Worm (Caenorhabditis elegans) whole organism, late embryonic: Measurements from ENCODE around the gene E02C12.11.

Experiments used
- C08G9.2 ChIP-seq: sonication (generic microtip); optimal IDR thresholded peaks from 2 replicates; lab custom pipeline; 2016; ENCODE audit warnings: mild to moderate bottlenecking, missing genetic modification characterization, moderate library complexity, missing compliant biosample characterization
- C38D4.7 ChIP-seq: fragments of 200-800 bp; sonication (Bioruptor generic); optimal IDR thresholded peaks from 2 replicates; lab custom pipeline; 2018; ENCODE audit warnings: mild to moderate bottlenecking, missing genetic modification characterization, moderate library complexity, missing compliant biosample characterization
- F13H6.1 ChIP-seq: sonication (generic microtip); optimal IDR thresholded peaks from 2 replicates; lab custom pipeline; 2016; ENCODE audit warnings: missing genetic modification characterization, missing compliant biosample characterization
- K09A11.1 ChIP-seq: sonication (generic microtip); optimal IDR thresholded peaks from 2 replicates; lab custom pipeline; 2017; ENCODE audit warnings: antibody characterized with exemption, mild to moderate bottlenecking, missing genetic modification characterization, missing compliant biosample characterization; ENCODE audit not compliant: insufficient read depth
- Y22D7AL.16 ChIP-seq: sonication (generic microtip); optimal IDR thresholded peaks from 2 replicates; lab custom pipeline; 2016; ENCODE audit warnings: missing genetic modification characterization, missing compliant biosample characterization
- ahr-1 ChIP-seq: sonication (generic microtip); optimal IDR thresholded peaks from 2 replicates; lab custom pipeline; 2016; ENCODE audit warnings: missing genetic modification characterization, missing compliant biosample characterization
- ceh-19 ChIP-seq: fragments of 200-800 bp; sonication (Bioruptor generic); optimal IDR thresholded peaks from 2 replicates; lab custom pipeline; 2018; ENCODE audit warnings: mild to moderate bottlenecking, missing genetic modification characterization, missing compliant biosample characterization
- ceh-24 ChIP-seq: sonication (generic microtip); optimal IDR thresholded peaks from 2 replicates; lab custom pipeline; 2016; ENCODE audit warnings: mild to moderate bottlenecking, missing genetic modification characterization, missing compliant biosample characterization
- ceh-30 ChIP-seq: fragments of 150-350 bp; optimal IDR thresholded peaks from 2 replicates; lab custom pipeline; 2014; ENCODE audit warnings: missing biosample characterization, missing genetic modification characterization
- ceh-31 ChIP-seq: sonication (generic microtip); optimal IDR thresholded peaks from 2 replicates; lab custom pipeline; 2016; ENCODE audit warnings: missing genetic modification characterization, missing compliant biosample characterization
- ceh-34 ChIP-seq: sonication (generic microtip); optimal IDR thresholded peaks from 2 replicates; lab custom pipeline; 2016; ENCODE audit warnings: mild to moderate bottlenecking, missing genetic modification characterization, missing compliant biosample characterization
- ceh-48 ChIP-seq: sonication (generic microtip); optimal IDR thresholded peaks from 2 replicates; lab custom pipeline; 2016; ENCODE audit warnings: missing genetic modification characterization, inconsistent platforms, missing compliant biosample characterization
- ceh-9 ChIP-seq: sonication (generic microtip); optimal IDR thresholded peaks from 2 replicates; lab custom pipeline; 2016; ENCODE audit warnings: mild to moderate bottlenecking, missing genetic modification characterization, inconsistent platforms, missing compliant biosample characterization
- dmd-4 ChIP-seq: sonication (generic microtip); optimal IDR thresholded peaks from 2 replicates; lab custom pipeline; 2016; ENCODE audit warnings: borderline replicate concordance, missing genetic modification characterization, missing compliant biosample characterization
- dve-1 ChIP-seq: sonication (generic microtip); optimal IDR thresholded peaks from 2 replicates; lab custom pipeline; 2017; ENCODE audit warnings: antibody characterized with exemption, mild to moderate bottlenecking, missing genetic modification characterization, missing compliant biosample characterization
- elt-4 ChIP-seq: sonication (generic microtip); optimal IDR thresholded peaks from 2 replicates; lab custom pipeline; 2016; ENCODE audit warnings: missing genetic modification characterization, missing compliant biosample characterization
- eyg-1 ChIP-seq: sonication (generic microtip); optimal IDR thresholded peaks from 2 replicates; lab custom pipeline; 2016; ENCODE audit warnings: missing genotype, missing genetic modification characterization, missing compliant biosample characterization
- fax-1 ChIP-seq: sonication (generic microtip); optimal IDR thresholded peaks from 2 replicates; lab custom pipeline; 2016; ENCODE audit warnings: missing genotype, missing genetic modification characterization, missing compliant biosample characterization
- fkh-10 ChIP-seq: fragments of 150-350 bp; optimal IDR thresholded peaks from 2 replicates; lab custom pipeline; 2014; ENCODE audit warnings: missing biosample characterization, missing genetic modification reagents, missing genetic modification characterization
- gmeb-2 ChIP-seq: sonication (generic microtip); optimal IDR thresholded peaks from 2 replicates; lab custom pipeline; 2016; ENCODE audit warnings: missing genetic modification characterization, inconsistent platforms, missing compliant biosample characterization
- hlh-30 ChIP-seq: sonication (generic microtip); optimal IDR thresholded peaks from 2 replicates; lab custom pipeline; 2017; ENCODE audit warnings: antibody characterized with exemption, missing genetic modification characterization, missing compliant biosample characterization; ENCODE audit not compliant: insufficient read depth
- hlh-6 ChIP-seq: sonication (generic microtip); optimal IDR thresholded peaks from 2 replicates; lab custom pipeline; 2016; ENCODE audit warnings: missing genotype, missing genetic modification characterization, missing compliant biosample characterization
- lim-6 ChIP-seq: sonication (generic microtip); optimal IDR thresholded peaks from 2 replicates; lab custom pipeline; 2016; ENCODE audit warnings: missing genetic modification characterization, missing compliant biosample characterization
- mec-3 ChIP-seq: sonication (generic microtip); optimal IDR thresholded peaks from 2 replicates; lab custom pipeline; 2016; ENCODE audit warnings: borderline replicate concordance, missing genetic modification characterization, missing compliant biosample characterization
- nfya-1 ChIP-seq: sonication (generic microtip); optimal IDR thresholded peaks from 2 replicates; lab custom pipeline; 2017; ENCODE audit warnings: missing genetic modification characterization, mild to moderate bottlenecking, missing compliant biosample characterization, antibody characterized with exemption, moderate library complexity
- nhr-232 ChIP-seq: sonication (generic microtip); optimal IDR thresholded peaks from 2 replicates; lab custom pipeline; 2016; ENCODE audit warnings: missing genetic modification characterization, missing compliant biosample characterization
- pag-3 ChIP-seq: sonication (generic microtip); optimal IDR thresholded peaks from 2 replicates; lab custom pipeline; 2016; ENCODE audit warnings: missing compliant biosample characterization, missing genetic modification characterization, borderline replicate concordance
- pat-9 ChIP-seq: fragments of 200-800 bp; sonication (Bioruptor generic); optimal IDR thresholded peaks from 2 replicates; lab custom pipeline; 2018; ENCODE audit warnings: mild to moderate bottlenecking, missing genetic modification characterization, moderate library complexity, missing compliant biosample characterization
- pax-1 ChIP-seq: fragments of 150-350 bp; optimal IDR thresholded peaks from 2 replicates; lab custom pipeline; 2014; ENCODE audit warnings: missing biosample characterization, missing genetic modification characterization
- pha-2 ChIP-seq: sonication (generic microtip); optimal IDR thresholded peaks from 2 replicates; lab custom pipeline; 2017; ENCODE audit warnings: mild to moderate bottlenecking, missing genetic modification characterization, missing compliant biosample characterization
- pha-4 ChIP-seq: fragments of 150-350 bp; optimal IDR thresholded peaks from 2 replicates; lab custom pipeline; 2018; ENCODE audit warnings: missing biosample characterization, missing genetic modification reagents, missing genetic modification characterization
- pqm-1 ChIP-seq: sonication (generic microtip); optimal IDR thresholded peaks from 2 replicates; lab custom pipeline; 2016; ENCODE audit warnings: missing genetic modification characterization, missing compliant biosample characterization
- pros-1 ChIP-seq: fragments of 150-350 bp; optimal IDR thresholded peaks from 2 replicates; lab custom pipeline; 2014; ENCODE audit warnings: missing biosample characterization, missing genetic modification reagents, missing genetic modification characterization
- sox-2 ChIP-seq: fragments of 200-800 bp; sonication (Bioruptor generic); IDR thresholded peaks from 2 replicates; pipeline ENCODE4 v1.3.6; 2022; ENCODE audit warnings: missing genetic modification reagents, missing genetic modification characterization, missing compliant biosample characterization
- tbx-2 ChIP-seq: sonication (generic microtip); optimal IDR thresholded peaks from 2 replicates; lab custom pipeline; 2016; ENCODE audit warnings: missing genetic modification characterization, missing compliant biosample characterization
- ttx-3 ChIP-seq: sonication (generic microtip); optimal IDR thresholded peaks from 2 replicates; lab custom pipeline; 2016; ENCODE audit warnings: missing genetic modification reagents, missing genetic modification characterization, missing compliant biosample characterization
- unc-42 ChIP-seq: sonication (generic microtip); optimal IDR thresholded peaks from 2 replicates; lab custom pipeline; 2016; ENCODE audit warnings: missing genotype, missing genetic modification characterization, missing compliant biosample characterization
- unc-55 ChIP-seq: sonication (generic microtip); optimal IDR thresholded peaks from 2 replicates; lab custom pipeline; 2017; ENCODE audit warnings: missing biosample characterization, missing genetic modification reagents, missing genetic modification characterization
- zip-5 ChIP-seq: sonication (generic microtip); optimal IDR thresholded peaks from 2 replicates; lab custom pipeline; 2016; ENCODE audit warnings: missing genetic modification characterization, missing compliant biosample characterization

E02C12.11 gene

ce11 chrV:9406890-9407289 lies 27.2 kb upstream of the E02C12.11 start:
- TF ChIP-seq ceh-9 (tag; lab: Kevin White, UChicago) (no peak), ahr-1 (tag; lab: Kevin White, UChicago) (no peak), lim-6 (tag; lab: Kevin White, UChicago) (no peak), zip-5 (tag; lab: Kevin White, UChicago) (no peak), K09A11.1 (tag; lab: Kevin White, UChicago) (no peak), ceh-19 (no peak), pat-9 (tag; lab: Kevin White, UChicago) (no peak), fax-1 (tag; lab: Kevin White, UChicago) (no peak), ceh-34 (tag; lab: Kevin White, UChicago) (no peak), unc-42 (no peak), C38D4.7 (no peak), hlh-6 (no peak), nhr-232 (tag; lab: Kevin White, UChicago) (no peak)

- TF ChIP-seq ceh-9 (tag; lab: Kevin White, UChicago) (no peak), fkh-10 (no peak), unc-55 (GFP tag; lab: Kevin White, UChicago) (no peak), gmeb-2 (tag; lab: Kevin White, UChicago) (no peak), unc-42 (peak; percentile 54), pat-9 (tag; lab: Kevin White, UChicago) (no peak), ceh-30 (tag; lab: Kevin White, UChicago) (no peak), mec-3 (no peak), lim-6 (tag; lab: Kevin White, UChicago) (no peak)
These were observed 20.2 kb upstream of the E02C12.11 start, which contains the start of gene trpp-4 for ce11 chrV:9399886-9400373. trpp-4 (plus strand) TSS chrV:9400327.

ce11 chrV:9394938-9395639 lies 15.4 kb upstream of the E02C12.11 start:
- no peak for TF ChIP-seq ceh-9 (tag; lab: Kevin White, UChicago)
- peak; percentile 77 for TF ChIP-seq ceh-31 (tag; lab: Kevin White, UChicago)
- no peak for TF ChIP-seq Y22D7AL.16

ce11 chrV:9391959-9392358 lies 12.3 kb upstream of the E02C12.11 start:
- TF ChIP-seq pha-4 (tag; lab: Kevin White, UChicago) (no peak), ahr-1 (tag; lab: Kevin White, UChicago) (no peak), hlh-30 (tag; lab: Kevin White, UChicago) (no peak), zip-5 (tag; lab: Kevin White, UChicago) (no peak), pha-2 (tag; lab: Kevin White, UChicago) (no peak), C38D4.7 (no peak), nfya-1 (tag; lab: Kevin White, UChicago) (no peak), dmd-4 (tag; lab: Kevin White, UChicago) (no peak), ceh-48 (tag; lab: Kevin White, UChicago) (no peak), ttx-3 (no peak), pag-3 (tag; lab: Kevin White, UChicago) (no peak), ceh-24 (tag; lab: Kevin White, UChicago) (no peak), hlh-6 (no peak), eyg-1 (tag; lab: Kevin White, UChicago) (no peak), pqm-1 (tag; lab: Kevin White, UChicago) (no peak), dve-1 (tag; lab: Kevin White, UChicago) (no peak), fax-1 (tag; lab: Kevin White, UChicago) (no peak), ceh-34 (tag; lab: Kevin White, UChicago) (no peak)

- TF ChIP-seq tbx-2 (tag; lab: Kevin White, UChicago): no peak
- no peak for TF ChIP-seq F13H6.1 (tag; lab: Kevin White, UChicago)
- no peak for TF ChIP-seq elt-4 (tag; lab: Kevin White, UChicago)
- no peak for TF ChIP-seq ceh-9 (tag; lab: Kevin White, UChicago)
- TF ChIP-seq nhr-232 (tag; lab: Kevin White, UChicago): no peak
- TF ChIP-seq ceh-34 (tag; lab: Kevin White, UChicago): no peak
- TF ChIP-seq C38D4.7: no peak
- TF ChIP-seq sox-2: no peak
- no peak for TF ChIP-seq hlh-30 (tag; lab: Kevin White, UChicago)
- TF ChIP-seq zip-5 (tag; lab: Kevin White, UChicago): no peak
- no peak for TF ChIP-seq pax-1 (tag; lab: Kevin White, UChicago)
- TF ChIP-seq ceh-19: no peak
- TF ChIP-seq unc-42: no peak
- TF ChIP-seq pros-1 (tag; lab: Kevin White, UChicago): no peak
- TF ChIP-seq C08G9.2 (tag; lab: Kevin White, UChicago): no peak
These were observed 6.4 kb upstream of the E02C12.11 start, which contains the start of gene hum-2 for ce11 chrV:9386143-9386542. hum-2 (plus strand) TSS chrV:9386175.
